Fruit fly (Drosophila melanogaster) whole organism, embryonic: ENCODE results near the gene CG10959.

ENCODE experiments used
- Aef1 ChIP-seq: fragments of 200-800 bp; sonication (Bioruptor generic); IDR thresholded peaks from 3 replicates; pipeline ENCODE4 v1.3.6; 2022; ENCODE audit warnings: missing biosample characterization, missing genetic modification characterization
- CG11456 ChIP-seq: fragments of 200-800 bp; sonication (Bioruptor generic); IDR thresholded peaks from 3 replicates; pipeline ENCODE4 v1.3.6; 2022; ENCODE audit warnings: missing biosample characterization, missing genetic modification characterization
- CG11696 ChIP-seq: fragments of 200-800 bp; sonication (Bioruptor generic); IDR thresholded peaks from 2 replicates; pipeline ENCODE4 v1.3.6; 2022; ENCODE audit warnings: missing biosample characterization, missing genetic modification characterization
- CG12219 ChIP-seq: fragments of 200-800 bp; sonication (Bioruptor generic); optimal IDR thresholded peaks from 3 replicates; lab custom pipeline; 2018; ENCODE audit warnings: missing biosample characterization, mild to moderate bottlenecking, missing genetic modification characterization
- CG12391 ChIP-seq: fragments of 200-800 bp; sonication (Bioruptor generic); optimal IDR thresholded peaks from 3 replicates; lab custom pipeline; 2018; ENCODE audit warnings: missing biosample characterization, mild to moderate bottlenecking, missing genetic modification characterization, moderate library complexity
- CG13287 ChIP-seq: fragments of 200-800 bp; sonication (Bioruptor generic); IDR thresholded peaks from 2 replicates; pipeline ENCODE4 v1.3.6; 2022; ENCODE audit warnings: missing biosample characterization, missing genetic modification characterization; ENCODE audit not compliant: partially characterized antibody
- CG13424 ChIP-seq: fragments of 200-800 bp; sonication (Bioruptor generic); optimal IDR thresholded peaks from 2 replicates; lab custom pipeline; 2019; ENCODE audit warnings: missing biosample characterization, mild to moderate bottlenecking, missing genetic modification characterization, moderate library complexity
- CG13894 ChIP-seq: fragments of 200-800 bp; sonication (Bioruptor generic); optimal IDR thresholded peaks from 3 replicates; lab custom pipeline; 2018; ENCODE audit warnings: missing biosample characterization, mild to moderate bottlenecking, missing genetic modification characterization, moderate library complexity
- CG14441 ChIP-seq: fragments of 200-800 bp; sonication (Bioruptor generic); IDR thresholded peaks from 2 replicates; pipeline ENCODE4 v1.3.6; 2022; ENCODE audit warnings: missing biosample characterization, missing genetic modification characterization
- CG14710 ChIP-seq: fragments of 200-800 bp; sonication (Bioruptor generic); optimal IDR thresholded peaks from 3 replicates; lab custom pipeline; 2019; ENCODE audit warnings: missing biosample characterization, mild to moderate bottlenecking, missing genetic modification characterization, moderate library complexity
- CG1603 ChIP-seq: fragments of 200-800 bp; sonication (Bioruptor generic); optimal IDR thresholded peaks from 2 replicates; lab custom pipeline; 2019; ENCODE audit warnings: missing biosample characterization, mild to moderate bottlenecking, missing genetic modification characterization, moderate library complexity
- CG16863 ChIP-seq: fragments of 200-800 bp; sonication (Bioruptor generic); optimal IDR thresholded peaks from 3 replicates; lab custom pipeline; 2016; ENCODE audit warnings: missing biosample characterization, missing genetic modification characterization
- CG17829 ChIP-seq: fragments of 200-800 bp; optimal IDR thresholded peaks from 2 replicates; lab custom pipeline; 2019; ENCODE audit warnings: missing biosample characterization, mild to moderate bottlenecking, missing genetic modification characterization, moderate library complexity
- CG18599 ChIP-seq: fragments of 200-800 bp; sonication (Bioruptor generic); optimal IDR thresholded peaks from 3 replicates; lab custom pipeline; 2017; ENCODE audit warnings: missing biosample characterization, missing genetic modification characterization, mild to moderate bottlenecking, moderate library complexity, missing genetic modification reagents
- CG2678 ChIP-seq: fragments of 200-800 bp; sonication (Bioruptor generic); optimal IDR thresholded peaks from 3 replicates; lab custom pipeline; 2019; ENCODE audit warnings: missing biosample characterization, mild to moderate bottlenecking, missing genetic modification characterization, moderate library complexity
- CG31224 ChIP-seq: fragments of 200-800 bp; sonication (Bioruptor generic); IDR thresholded peaks from 2 replicates; pipeline ENCODE4 v1.3.6; 2022; ENCODE audit warnings: missing biosample characterization, missing genetic modification characterization
- CG33557 ChIP-seq: fragments of 200-800 bp; sonication (Bioruptor generic); optimal IDR thresholded peaks from 2 replicates; lab custom pipeline; 2019; ENCODE audit warnings: missing biosample characterization, mild to moderate bottlenecking, missing genetic modification characterization, moderate library complexity
- CG3847 ChIP-seq: fragments of 200-800 bp; sonication (Bioruptor generic); IDR thresholded peaks from 2 replicates; pipeline ENCODE4 v1.3.6; 2022; ENCODE audit warnings: missing biosample characterization, missing genetic modification characterization
- CG42726 ChIP-seq: fragments of 200-800 bp; sonication (Bioruptor generic); IDR thresholded peaks from 2 replicates; pipeline ENCODE4 v1.3.6; 2022; ENCODE audit warnings: missing biosample characterization, missing genetic modification characterization; ENCODE audit not compliant: partially characterized antibody
- CG6272 ChIP-seq: fragments of 200-800 bp; sonication (Bioruptor generic); IDR thresholded peaks from 2 replicates; pipeline ENCODE4 v1.3.6; 2022; ENCODE audit warnings: missing biosample characterization, missing genetic modification characterization
- CG6791 ChIP-seq: fragments of 200-800 bp; sonication (Bioruptor generic); IDR thresholded peaks from 3 replicates; pipeline ENCODE4 v1.3.6; 2022; ENCODE audit warnings: missing biosample characterization, missing genetic modification characterization; ENCODE audit not compliant: partially characterized antibody
- CG7786 ChIP-seq: fragments of 200-800 bp; sonication (Bioruptor generic); optimal IDR thresholded peaks from 2 replicates; lab custom pipeline; 2016; ENCODE audit warnings: missing biosample characterization, missing genetic modification characterization
- CG8478 ChIP-seq: fragments of >200 bp; optimal IDR thresholded peaks from 2 replicates; lab custom pipeline; 2018
- CG9609 ChIP-seq: fragments of 200-800 bp; sonication (Bioruptor generic); optimal IDR thresholded peaks from 3 replicates; lab custom pipeline; 2016; ENCODE audit warnings: missing biosample characterization, missing genetic modification characterization
- Dek ChIP-seq: fragments of 200-800 bp; sonication (Bioruptor generic); optimal IDR thresholded peaks from 3 replicates; lab custom pipeline; 2019; ENCODE audit warnings: missing biosample characterization, mild to moderate bottlenecking, missing genetic modification characterization, moderate library complexity
- Doc2 ChIP-seq: fragments of 200-800 bp; sonication (Bioruptor generic); IDR thresholded peaks from 2 replicates; pipeline ENCODE4 v1.3.6; 2022; ENCODE audit warnings: missing biosample characterization, missing genetic modification characterization
- Ets65A ChIP-seq: fragments of 200-800 bp; sonication (Bioruptor generic); peaks from one replicate; lab custom pipeline; 2016; ENCODE audit warnings: missing biosample characterization, missing genetic modification characterization
- Hr51 ChIP-seq, 2 experiments: fragments of 200-800 bp; sonication (Bioruptor generic); optimal IDR thresholded peaks; 2 replicates in 1 of 2; 3 replicates in 1 of 2; lab custom pipeline; 2016 to 2018; ENCODE audit warnings: missing biosample characterization in 2 of 2, missing genetic modification characterization in 2 of 2, mild to moderate bottlenecking in 1 of 2, moderate library complexity in 1 of 2
- Hsf ChIP-seq: fragments of 200-800 bp; sonication (Bioruptor generic); optimal IDR thresholded peaks from 3 replicates; lab custom pipeline; 2016; ENCODE audit warnings: missing biosample characterization, missing genetic modification characterization
- MBD-R2 ChIP-seq: fragments of 200-800 bp; sonication (Bioruptor generic); IDR thresholded peaks from 2 replicates; pipeline ENCODE4 v1.3.6; 2022; ENCODE audit warnings: missing biosample characterization, missing genetic modification characterization
- Nf-YA ChIP-seq: fragments of 200-800 bp; sonication (Bioruptor generic); IDR thresholded peaks from 2 replicates; pipeline ENCODE4 v1.3.6; 2022; ENCODE audit warnings: missing biosample characterization, missing genetic modification characterization
- Rfx ChIP-seq: fragments of 200-800 bp; sonication (Bioruptor generic); IDR thresholded peaks from 2 replicates; pipeline ENCODE4 v1.3.6; 2022; ENCODE audit warnings: missing biosample characterization, missing genetic modification characterization
- Sin3A ChIP-seq: fragments of >200 bp; optimal IDR thresholded peaks from 2 replicates; lab custom pipeline; 2018
- Usf ChIP-seq: fragments of 200-800 bp; sonication (Bioruptor generic); optimal IDR thresholded peaks from 2 replicates; lab custom pipeline; 2017; ENCODE audit warnings: missing genotype, missing biosample characterization, missing genetic modification characterization
- Xbp1 ChIP-seq: fragments of 200-800 bp; sonication (Bioruptor generic); optimal IDR thresholded peaks from 3 replicates; lab custom pipeline; 2016; ENCODE audit warnings: missing biosample characterization, mild to moderate bottlenecking, missing genetic modification characterization
- ac ChIP-seq: fragments of 200-800 bp; sonication (Bioruptor generic); optimal IDR thresholded peaks from 3 replicates; lab custom pipeline; 2017; ENCODE audit warnings: missing biosample characterization, mild to moderate bottlenecking, missing genetic modification characterization
- ato ChIP-seq: fragments of 200-800 bp; sonication (Bioruptor generic); IDR thresholded peaks from 2 replicates; pipeline ENCODE4 v1.3.6; 2022; ENCODE audit warnings: missing biosample characterization, missing genetic modification characterization; ENCODE audit not compliant: partially characterized antibody
- chif ChIP-seq, 2 experiments: fragments of 200-800 bp; sonication (Bioruptor generic); optimal IDR thresholded peaks; 3 replicates each; lab custom pipeline; 2016; ENCODE audit warnings: missing biosample characterization in 2 of 2, missing genetic modification characterization in 2 of 2
- dati ChIP-seq: fragments of 200-800 bp; sonication (Bioruptor generic); IDR thresholded peaks from 2 replicates; pipeline ENCODE4 v1.3.6; 2022; ENCODE audit warnings: missing biosample characterization, missing genetic modification characterization
- ems ChIP-seq: fragments of 200-800 bp; sonication (Bioruptor generic); optimal IDR thresholded peaks from 3 replicates; lab custom pipeline; 2016; ENCODE audit warnings: missing biosample characterization, missing genetic modification characterization
- fru ChIP-seq: fragments of >200 bp; optimal IDR thresholded peaks from 2 replicates; lab custom pipeline; 2017
- gcm2 ChIP-seq: fragments of 200-800 bp; sonication (Bioruptor generic); optimal IDR thresholded peaks from 2 replicates; lab custom pipeline; 2016; ENCODE audit warnings: missing biosample characterization, missing genetic modification characterization
- gfzf ChIP-seq: fragments of 200-800 bp; sonication (Bioruptor generic); optimal IDR thresholded peaks from 2 replicates; lab custom pipeline; 2016; ENCODE audit warnings: missing biosample characterization, mild to moderate bottlenecking, missing genetic modification characterization, moderate library complexity
- pfk ChIP-seq: fragments of 200-800 bp; sonication (Bioruptor generic); optimal IDR thresholded peaks from 2 replicates; lab custom pipeline; 2018; ENCODE audit warnings: missing biosample characterization, mild to moderate bottlenecking, missing genetic modification characterization, moderate library complexity
- pum ChIP-seq: fragments of 200-800 bp; sonication (Bioruptor generic); optimal IDR thresholded peaks from 2 replicates; lab custom pipeline; 2016; ENCODE audit warnings: missing biosample characterization, missing genetic modification characterization
- run ChIP-seq: fragments of 200-800 bp; sonication (Bioruptor generic); optimal IDR thresholded peaks from 3 replicates; lab custom pipeline; 2018; ENCODE audit warnings: missing biosample characterization, mild to moderate bottlenecking, missing genetic modification characterization
- schlank ChIP-seq: fragments of 200-800 bp; sonication (Bioruptor generic); optimal IDR thresholded peaks from 2 replicates; lab custom pipeline; 2018; ENCODE audit warnings: missing biosample characterization, mild to moderate bottlenecking, missing genetic modification characterization
- sens-2 ChIP-seq: fragments of 200-800 bp; sonication (Bioruptor generic); IDR thresholded peaks from 2 replicates; pipeline ENCODE4 v1.3.6; 2022; ENCODE audit warnings: missing biosample characterization, missing genetic modification characterization
- seq ChIP-seq: fragments of 200-800 bp; sonication (Bioruptor generic); IDR thresholded peaks from 2 replicates; pipeline ENCODE4 v1.3.6; 2022; ENCODE audit warnings: missing biosample characterization, missing genetic modification characterization
- slbo ChIP-seq: fragments of 200-800 bp; sonication (Bioruptor generic); IDR thresholded peaks from 2 replicates; pipeline ENCODE4 v1.3.6; 2022; ENCODE audit warnings: missing biosample characterization, missing genetic modification characterization
- sr ChIP-seq: fragments of 200-800 bp; sonication (Bioruptor generic); IDR thresholded peaks from 3 replicates; pipeline ENCODE4 v1.3.6; 2022; ENCODE audit warnings: missing biosample characterization, missing genetic modification characterization
- tgo ChIP-seq: fragments of 200-800 bp; sonication (Bioruptor generic); IDR thresholded peaks from 3 replicates; pipeline ENCODE4 v1.3.6; 2022; ENCODE audit warnings: missing biosample characterization, missing genetic modification characterization

CG10959 gene

DNA sequence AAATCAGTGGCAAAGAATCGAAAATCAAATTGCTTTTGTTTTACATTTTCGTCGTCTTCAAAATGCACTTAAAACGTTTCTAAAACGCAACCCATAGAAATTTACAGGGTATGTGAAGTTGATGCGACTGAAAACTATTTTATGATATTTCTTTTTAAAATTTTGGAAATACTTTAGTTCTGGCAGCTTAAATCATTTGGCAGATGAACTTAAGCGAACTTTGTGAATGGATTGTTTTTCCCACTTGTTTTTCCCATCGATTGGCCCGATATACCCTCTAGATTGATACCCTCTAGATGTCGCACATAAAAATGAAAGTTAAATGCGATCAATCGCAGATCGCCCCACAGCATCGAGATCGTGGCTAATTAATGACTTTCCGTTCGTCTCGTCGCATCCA, 22.4 kb upstream of the CG10959 start (continued):
- TF ChIP-seq CG17829 (tag; lab: Kevin White, UChicago) (peak; percentile 67), gfzf (GFP tag; lab: Kevin White, UChicago) (no peak), CG42726 (GFP tag; lab: Robert Waterston, UW) (no peak), Hsf (GFP tag; lab: Kevin White, UChicago) (peak; percentile 56), ac (GFP tag; lab: Kevin White, UChicago) (no peak), fru (lab: Kevin White, UChicago) (no peak), CG33557 (GFP tag; lab: Kevin White, UChicago) (peak; percentile 16), CG12219 (GFP tag; lab: Kevin White, UChicago) (peak; percentile 40), Sin3A (lab: Kevin White, UChicago) (no peak), chif (GFP tag; optimal IDR thresholded peaks at IDR 0.05; lab: Kevin White, UChicago) (peak; percentile 23 to 71), Rfx (no peak), CG1603 (tag; lab: Kevin White, UChicago) (peak; percentile 84), Usf (no peak), CG18599 (GFP tag; lab: Kevin White, UChicago) (no peak), Aef1 (0 out of 3 replicates have a peak, but pooled peaks have one; percentile 27), CG3847 (GFP tag; lab: Robert Waterston, UW) (0 out of 2 replicates have a peak, but pooled peaks have one; percentile 20), Nf-YA (GFP tag; lab: Robert Waterston, UW) (no peak), MBD-R2 (GFP tag; lab: Robert Waterston, UW) (no peak), CG7786 (GFP tag; lab: Kevin White, UChicago) (no peak), CG31224 (GFP tag; lab: Robert Waterston, UW) (no peak), CG6791 (GFP tag; lab: Robert Waterston, UW) (no peak), CG6272 (GFP tag; lab: Robert Waterston, UW) (no peak), dati (GFP tag; lab: Robert Waterston, UW) (no peak), Dek (no peak), CG14710 (tag; lab: Kevin White, UChicago) (peak; percentile 65), ems (GFP tag; lab: Kevin White, UChicago) (peak; percentile 33), seq (GFP tag; lab: Robert Waterston, UW) (no peak), Ets65A (GFP tag; lab: Kevin White, UChicago) (peak; percentile 94), CG13894 (tag; lab: Kevin White, UChicago) (no peak), Doc2 (GFP tag; lab: Robert Waterston, UW) (no peak), gcm2 (no peak), Hr51 (GFP tag; optimal IDR thresholded peaks at IDR 0.05; lab: Kevin White, UChicago) (peak in 1 of 2 experiments; percentile 65), schlank (tag; lab: Kevin White, UChicago) (no peak), CG12391 (tag; lab: Kevin White, UChicago) (peak; percentile 73), CG2678 (peak; percentile 64), sens-2 (GFP tag; lab: Robert Waterston, UW) (peak; percentile 57), CG16863 (peak; percentile 55), CG11696 (GFP tag; lab: Robert Waterston, UW) (no peak), run (tag; lab: Kevin White, UChicago) (no peak), CG9609 (GFP tag; lab: Kevin White, UChicago) (peak; percentile 9), slbo (GFP tag; lab: Robert Waterston, UW) (no peak), Xbp1 (GFP tag; lab: Kevin White, UChicago) (peak; percentile 64), CG11456 (GFP tag; lab: Robert Waterston, UW) (no peak), ato (GFP tag; lab: Robert Waterston, UW) (no peak), sr (no peak), pum (GFP tag; lab: Kevin White, UChicago) (peak; percentile 42), CG13287 (GFP tag; lab: Robert Waterston, UW) (no peak), CG13424 (tag; lab: Kevin White, UChicago) (peak; percentile 53), pfk (GFP tag; lab: Kevin White, UChicago) (no peak), CG14441 (GFP tag; lab: Robert Waterston, UW) (peak; percentile 46; the same call in 1 of the 2 replicates), CG8478 (lab: Kevin White, UChicago) (no peak), tgo (GFP tag; lab: Robert Waterston, UW) (peak; percentile 45; the same call in 1 of the 3 replicates)
